Worm (Caenorhabditis elegans) whole organism, L2 larva: ENCODE data around the gene ule-4.

ENCODE experiments used
- C34F6.9 ChIP-seq: fragments of 150-350 bp; optimal IDR thresholded peaks from 2 replicates; lab custom pipeline; 2014; ENCODE audit warnings: missing biosample characterization, missing genetic modification characterization
- elt-1 ChIP-seq: fragments of 150-350 bp; optimal IDR thresholded peaks from 2 replicates; lab custom pipeline; 2014; ENCODE audit warnings: missing biosample characterization, missing genetic modification characterization
- lin-39 ChIP-seq: fragments of 150-350 bp; optimal IDR thresholded peaks from 2 replicates; lab custom pipeline; 2014; ENCODE audit warnings: missing biosample characterization, missing genetic modification reagents, missing genetic modification characterization
- nhr-21 ChIP-seq: fragments of 150-350 bp; optimal IDR thresholded peaks from 2 replicates; lab custom pipeline; 2014; ENCODE audit warnings: missing biosample characterization, missing genetic modification characterization
- skn-1 ChIP-seq: sonication (generic microtip); optimal IDR thresholded peaks from 2 replicates; lab custom pipeline; 2017; ENCODE audit warnings: missing biosample characterization, missing genetic modification characterization
- snpc-4 ChIP-seq: fragments of 150-350 bp; optimal IDR thresholded peaks from 2 replicates; lab custom pipeline; 2014; ENCODE audit warnings: missing biosample characterization, missing genetic modification characterization
- unc-62 ChIP-seq: fragments of 150-350 bp; optimal IDR thresholded peaks from 2 replicates; lab custom pipeline; 2014; ENCODE audit warnings: missing biosample characterization, missing genetic modification reagents, missing genetic modification characterization
- ztf-1 ChIP-seq: fragments of 200-800 bp; sonication (Bioruptor generic); conservative IDR thresholded peaks from 2 replicates; pipeline ENCODE4 v1.3.6; 2022; ENCODE audit warnings: missing genetic modification characterization, missing compliant biosample characterization
- ztf-11 ChIP-seq: sonication (generic microtip); optimal IDR thresholded peaks from 2 replicates; lab custom pipeline; 2017; ENCODE audit warnings: missing biosample characterization, missing genetic modification characterization

DNA sequence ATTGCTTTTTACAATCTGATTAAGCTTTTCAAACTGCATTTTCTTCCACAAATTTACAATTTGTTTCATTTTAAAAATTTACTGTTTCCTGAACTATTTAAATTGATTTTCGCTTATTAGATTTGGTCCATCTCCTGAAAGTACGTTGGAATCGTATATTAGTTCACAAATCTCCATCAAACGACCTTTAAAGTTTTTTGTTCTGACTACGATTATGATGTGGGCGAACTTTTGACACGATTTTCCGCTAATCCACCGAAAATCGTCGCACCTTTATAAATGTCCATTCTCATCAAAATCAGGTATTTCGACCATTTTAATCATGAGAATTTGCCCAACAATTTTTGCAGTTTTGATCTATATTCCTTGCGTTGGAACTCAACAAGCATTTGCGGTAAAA lies 23.9 kb downstream of the ule-4 start, which contains the start of gene C08F11.1:
- no peak for TF ChIP-seq snpc-4 (tag; lab: Kevin White, UChicago)
- TF ChIP-seq ztf-1 (GFP tag; lab: Robert Waterston, UW): no peak
- no peak for TF ChIP-seq ztf-11 (tag; lab: Kevin White, UChicago)
- no peak for TF ChIP-seq C34F6.9
- TF ChIP-seq nhr-21 (tag; lab: Kevin White, UChicago): no peak
- TF ChIP-seq lin-39: no peak
- TF ChIP-seq unc-62 (GFP tag; lab: Kevin White, UChicago): no peak
- TF ChIP-seq skn-1: no peak
- TF ChIP-seq elt-1 (tag; lab: Kevin White, UChicago): no peak
